Worm (Caenorhabditis elegans) whole organism, L4 larva: ENCODE results near the gene B0524.6.

Source experiments
- arid-1 ChIP-seq: fragments of 200-800 bp; sonication (Bioruptor generic); conservative IDR thresholded peaks from 2 replicates; pipeline ENCODE4 v1.3.6; 2022; ENCODE audit warnings: missing genetic modification reagents, missing genetic modification characterization, missing compliant biosample characterization
- nhr-6 ChIP-seq: fragments of 150-350 bp; optimal IDR thresholded peaks from 2 replicates; lab custom pipeline; 2014; ENCODE audit warnings: missing biosample characterization, missing genetic modification characterization
- zfp-3 ChIP-seq: fragments of 200-800 bp; sonication (Bioruptor generic); conservative IDR thresholded peaks from 2 replicates; pipeline ENCODE4 v1.3.6; 2022; ENCODE audit warnings: missing genetic modification reagents, missing genetic modification characterization, missing compliant biosample characterization

DNA sequence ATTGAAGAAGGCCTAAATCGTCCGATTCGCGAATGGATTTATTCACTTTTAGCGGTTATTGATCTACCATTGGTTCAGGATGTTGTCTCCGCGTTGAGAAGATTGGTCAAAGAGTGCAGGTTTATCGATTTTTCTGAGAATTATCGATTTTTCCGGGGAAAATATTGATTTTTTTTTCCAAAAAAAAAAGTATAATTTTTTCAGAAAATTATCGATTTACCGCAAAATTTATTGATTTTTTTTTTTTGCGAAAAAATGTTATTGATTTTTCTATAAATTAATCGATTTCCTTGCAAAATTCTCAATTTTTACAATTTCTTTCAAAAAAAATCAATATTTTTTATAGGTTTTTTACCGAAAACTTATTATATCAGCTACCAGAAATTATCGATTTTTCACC, 25.2 kb downstream of the B0524.6 start:
- TF ChIP-seq nhr-6 (tag; lab: Kevin White, UChicago) (no peak), zfp-3 (GFP tag; lab: Robert Waterston, UW) (no peak), arid-1 (GFP tag; lab: Robert Waterston, UW) (no peak)
